Fruit fly (Drosophila melanogaster) whole organism, embryonic: ENCODE data around the gene Piezo.

ENCODE experiments used
- Atf6 ChIP-seq: fragments of 200-800 bp; sonication (Bioruptor generic); IDR thresholded peaks from 2 replicates; pipeline ENCODE4 v1.3.6; 2022; ENCODE audit warnings: missing biosample characterization, missing genetic modification characterization
- BEAF-32 ChIP-seq: fragments of 200-800 bp; sonication (Bioruptor generic); optimal IDR thresholded peaks from 3 replicates; lab custom pipeline; 2017; ENCODE audit warnings: missing biosample characterization, missing genetic modification characterization, mild to moderate bottlenecking, moderate library complexity, missing genetic modification reagents
- CG10321 ChIP-seq: fragments of 200-800 bp; sonication (Bioruptor generic); IDR thresholded peaks from 2 replicates; pipeline ENCODE4 v1.3.6; 2022; ENCODE audit warnings: missing biosample characterization, missing genetic modification characterization
- CG10959 ChIP-seq: fragments of 200-800 bp; sonication (Bioruptor generic); IDR thresholded peaks from 2 replicates; pipeline ENCODE4 v1.3.6; 2022; ENCODE audit warnings: missing biosample characterization, missing genetic modification characterization
- CG10979 ChIP-seq: fragments of 200-800 bp; sonication (Bioruptor generic); optimal IDR thresholded peaks from 2 replicates; lab custom pipeline; 2018; ENCODE audit warnings: missing biosample characterization, mild to moderate bottlenecking, missing genetic modification characterization, moderate library complexity
- CG12104 ChIP-seq: fragments of 200-800 bp; sonication (Bioruptor generic); optimal IDR thresholded peaks from 3 replicates; lab custom pipeline; 2016; ENCODE audit warnings: missing biosample characterization, missing genetic modification characterization
- CG14441 ChIP-seq: fragments of 200-800 bp; sonication (Bioruptor generic); IDR thresholded peaks from 2 replicates; pipeline ENCODE4 v1.3.6; 2022; ENCODE audit warnings: missing biosample characterization, missing genetic modification characterization
- CG14710 ChIP-seq: fragments of 200-800 bp; sonication (Bioruptor generic); optimal IDR thresholded peaks from 3 replicates; lab custom pipeline; 2019; ENCODE audit warnings: missing biosample characterization, mild to moderate bottlenecking, missing genetic modification characterization, moderate library complexity
- CG15479 ChIP-seq: fragments of 200-800 bp; sonication (Bioruptor generic); optimal IDR thresholded peaks from 3 replicates; lab custom pipeline; 2019; ENCODE audit warnings: missing biosample characterization, mild to moderate bottlenecking, missing genetic modification characterization, moderate library complexity
- CG16863 ChIP-seq: fragments of 200-800 bp; sonication (Bioruptor generic); optimal IDR thresholded peaks from 3 replicates; lab custom pipeline; 2016; ENCODE audit warnings: missing biosample characterization, missing genetic modification characterization
- CG17328 ChIP-seq: fragments of 200-800 bp; sonication (Bioruptor generic); IDR thresholded peaks from 2 replicates; pipeline ENCODE4 v1.3.6; 2022; ENCODE audit warnings: missing biosample characterization, missing genetic modification characterization
- CG17829 ChIP-seq: fragments of 200-800 bp; optimal IDR thresholded peaks from 2 replicates; lab custom pipeline; 2019; ENCODE audit warnings: missing biosample characterization, mild to moderate bottlenecking, missing genetic modification characterization, moderate library complexity
- CG2120 ChIP-seq: fragments of 200-800 bp; sonication (Bioruptor generic); optimal IDR thresholded peaks from 3 replicates; lab custom pipeline; 2016; ENCODE audit warnings: missing biosample characterization, missing genetic modification characterization
- CG2875 ChIP-seq: fragments of 200-800 bp; sonication (Bioruptor generic); optimal IDR thresholded peaks from 2 replicates; lab custom pipeline; 2017; ENCODE audit warnings: missing biosample characterization, mild to moderate bottlenecking, missing genetic modification characterization, missing genetic modification reagents
- CG31441 ChIP-seq: fragments of 200-800 bp; sonication (Bioruptor generic); IDR thresholded peaks from 2 replicates; pipeline ENCODE4 v1.3.6; 2022; ENCODE audit warnings: missing biosample characterization, missing genetic modification characterization
- CG4282 ChIP-seq: fragments of 200-800 bp; sonication (Bioruptor generic); optimal IDR thresholded peaks from 2 replicates; lab custom pipeline; 2016; ENCODE audit warnings: missing biosample characterization, missing genetic modification characterization
- CG4617 ChIP-seq: fragments of 200-800 bp; sonication (Bioruptor generic); optimal IDR thresholded peaks from 3 replicates; lab custom pipeline; 2016; ENCODE audit warnings: missing biosample characterization, missing genetic modification characterization, borderline replicate concordance
- CG4820 ChIP-seq: fragments of 200-800 bp; sonication (Bioruptor generic); optimal IDR thresholded peaks from 3 replicates; lab custom pipeline; 2016; ENCODE audit warnings: missing biosample characterization, missing genetic modification characterization
- CG7839 ChIP-seq: fragments of 200-800 bp; sonication (Bioruptor generic); optimal IDR thresholded peaks from 3 replicates; lab custom pipeline; 2018; ENCODE audit warnings: missing biosample characterization, mild to moderate bottlenecking, missing genetic modification characterization, moderate library complexity
- CG8388 ChIP-seq: fragments of 200-800 bp; sonication (Bioruptor generic); optimal IDR thresholded peaks from 2 replicates; lab custom pipeline; 2019; ENCODE audit warnings: missing biosample characterization, mild to moderate bottlenecking, missing genetic modification characterization, moderate library complexity
- CG9817 ChIP-seq: fragments of 200-800 bp; sonication (Bioruptor generic); optimal IDR thresholded peaks from 2 replicates; lab custom pipeline; 2018; ENCODE audit warnings: missing biosample characterization, mild to moderate bottlenecking, missing genetic modification characterization, moderate library complexity
- Chrac-16 ChIP-seq: fragments of 200-800 bp; sonication (Bioruptor generic); optimal IDR thresholded peaks from 3 replicates; lab custom pipeline; 2016; ENCODE audit warnings: missing biosample characterization, missing genetic modification characterization
- Dek ChIP-seq: fragments of 200-800 bp; sonication (Bioruptor generic); optimal IDR thresholded peaks from 3 replicates; lab custom pipeline; 2019; ENCODE audit warnings: missing biosample characterization, mild to moderate bottlenecking, missing genetic modification characterization, moderate library complexity
- Dfd ChIP-seq, 2 experiments: fragments of >200 bp; optimal IDR thresholded peaks; 2 replicates each; lab custom pipeline; 2017; ENCODE audit warnings: missing biosample characterization in 2 of 2, missing genetic modification characterization in 2 of 2
- Dp ChIP-seq: fragments of 200-800 bp; sonication (Bioruptor generic); optimal IDR thresholded peaks from 2 replicates; lab custom pipeline; 2018; ENCODE audit warnings: missing biosample characterization, mild to moderate bottlenecking, missing genetic modification characterization, moderate library complexity
- ERR ChIP-seq: fragments of 200-800 bp; sonication (Bioruptor generic); optimal IDR thresholded peaks from 2 replicates; lab custom pipeline; 2016; ENCODE audit warnings: missing biosample characterization, missing genetic modification characterization
- Ets65A ChIP-seq: fragments of 200-800 bp; sonication (Bioruptor generic); peaks from one replicate; lab custom pipeline; 2016; ENCODE audit warnings: missing biosample characterization, missing genetic modification characterization
- Hand ChIP-seq: fragments of 200-800 bp; sonication (Bioruptor generic); optimal IDR thresholded peaks from 2 replicates; lab custom pipeline; 2017; ENCODE audit warnings: mild to moderate bottlenecking, missing biosample characterization, missing genetic modification reagents, missing genetic modification characterization
- Hmr ChIP-seq: fragments of 200-800 bp; sonication (Bioruptor generic); optimal IDR thresholded peaks from 3 replicates; lab custom pipeline; 2017; ENCODE audit warnings: mild to moderate bottlenecking, missing biosample characterization, missing genetic modification reagents, missing genetic modification characterization
- Lhr ChIP-seq: fragments of 200-800 bp; sonication (Bioruptor generic); optimal IDR thresholded peaks from 3 replicates; lab custom pipeline; 2017; ENCODE audit warnings: mild to moderate bottlenecking, missing biosample characterization, missing genetic modification reagents, missing genetic modification characterization
- MESR4 ChIP-seq: fragments of 200-800 bp; sonication (Bioruptor generic); optimal IDR thresholded peaks from 2 replicates; lab custom pipeline; 2018; ENCODE audit warnings: missing biosample characterization, mild to moderate bottlenecking, missing genetic modification characterization, moderate library complexity
- ab ChIP-seq: fragments of 200-800 bp; sonication (Bioruptor generic); optimal IDR thresholded peaks from 2 replicates; lab custom pipeline; 2016; ENCODE audit warnings: missing biosample characterization, missing genetic modification characterization
- bigmax ChIP-seq: fragments of 200-800 bp; sonication (Bioruptor generic); optimal IDR thresholded peaks from 2 replicates; lab custom pipeline; 2018; ENCODE audit warnings: missing biosample characterization, mild to moderate bottlenecking, missing genetic modification characterization
- chinmo ChIP-seq: fragments of 200-800 bp; sonication (Bioruptor generic); IDR thresholded peaks from 4 replicates; pipeline ENCODE4 v1.3.6; 2022; ENCODE audit warnings: missing biosample characterization, missing genetic modification characterization; ENCODE audit not compliant: partially characterized antibody
- dati ChIP-seq: fragments of 200-800 bp; sonication (Bioruptor generic); IDR thresholded peaks from 2 replicates; pipeline ENCODE4 v1.3.6; 2022; ENCODE audit warnings: missing biosample characterization, missing genetic modification characterization
- gce ChIP-seq: fragments of 200-800 bp; sonication (Bioruptor generic); IDR thresholded peaks from 3 replicates; pipeline ENCODE4 v1.3.6; 2022; ENCODE audit warnings: missing biosample characterization, missing genetic modification characterization
- gt ChIP-seq: fragments of 200-800 bp; sonication (Bioruptor generic); IDR thresholded peaks from 2 replicates; pipeline ENCODE4 v1.3.6; 2022; ENCODE audit warnings: missing biosample characterization, missing genetic modification characterization
- jumu ChIP-seq: fragments of 200-800 bp; sonication (Bioruptor generic); optimal IDR thresholded peaks from 3 replicates; lab custom pipeline; 2016; ENCODE audit warnings: missing biosample characterization, missing genetic modification characterization
- lbe ChIP-seq: fragments of 200-800 bp; sonication (Bioruptor generic); optimal IDR thresholded peaks from 2 replicates; lab custom pipeline; 2016; ENCODE audit warnings: missing biosample characterization, mild to moderate bottlenecking, missing genetic modification characterization
- lov ChIP-seq, 2 experiments: fragments of 200-800 bp in 1 of 2; fragments of >200 bp in 1 of 2; sonication (Bioruptor generic) in 1 of 2; IDR thresholded peaks in 1 of 2; optimal IDR thresholded peaks in 1 of 2; 2 replicates in 1 of 2; 3 replicates in 1 of 2; pipeline versions ENCODE4 v1.3.6 to Lab custom; 2017 to 2022; ENCODE audit warnings: missing biosample characterization in 1 of 2, missing genetic modification characterization in 1 of 2
- nerfin-1 ChIP-seq: fragments of 200-800 bp; sonication (Bioruptor generic); optimal IDR thresholded peaks from 3 replicates; lab custom pipeline; 2019; ENCODE audit warnings: missing biosample characterization, mild to moderate bottlenecking, missing genetic modification characterization, moderate library complexity
- nom ChIP-seq: fragments of 200-800 bp; sonication (Bioruptor generic); optimal IDR thresholded peaks from 2 replicates; lab custom pipeline; 2017; ENCODE audit warnings: missing biosample characterization, missing genetic modification characterization, mild to moderate bottlenecking, moderate library complexity, missing genetic modification reagents
- pb ChIP-seq: fragments of 200-800 bp; sonication (Bioruptor generic); optimal IDR thresholded peaks from 3 replicates; lab custom pipeline; 2016; ENCODE audit warnings: missing biosample characterization, missing genetic modification characterization
- row ChIP-seq: fragments of 200-800 bp; sonication (Bioruptor generic); IDR thresholded peaks from 3 replicates; pipeline ENCODE4 v1.3.6; 2022; ENCODE audit warnings: missing biosample characterization, missing genetic modification characterization
- run ChIP-seq: fragments of 200-800 bp; sonication (Bioruptor generic); optimal IDR thresholded peaks from 3 replicates; lab custom pipeline; 2018; ENCODE audit warnings: missing biosample characterization, mild to moderate bottlenecking, missing genetic modification characterization
- sqz ChIP-seq: fragments of 200-800 bp; sonication (Bioruptor generic); optimal IDR thresholded peaks from 3 replicates; lab custom pipeline; 2018; ENCODE audit warnings: missing biosample characterization, mild to moderate bottlenecking, missing genetic modification characterization
- sug ChIP-seq: fragments of 200-800 bp; optimal IDR thresholded peaks from 2 replicates; lab custom pipeline; 2019; ENCODE audit warnings: missing biosample characterization, mild to moderate bottlenecking, missing genetic modification characterization, moderate library complexity
- twi ChIP-seq: fragments of 200-800 bp; optimal IDR thresholded peaks from 2 replicates; lab custom pipeline; 2019; ENCODE audit warnings: missing biosample characterization, mild to moderate bottlenecking, missing genetic modification characterization, moderate library complexity
- yki ChIP-seq: fragments of >200 bp; optimal IDR thresholded peaks from 3 replicates; lab custom pipeline; 2018

The Piezo gene

dm6 chr2L:8204996-8205567 lies 42.2 kb downstream of the Piezo start, which contains the start of gene SLC5A11 (continued):
- no peak for TF ChIP-seq CG10959 (GFP tag; lab: Robert Waterston, UW)
- TF ChIP-seq Chrac-16 (GFP tag; lab: Kevin White, UChicago) = peak; percentile 87
- peak; percentile 100 for TF ChIP-seq CG12104
- peak; percentile 96 for TF ChIP-seq Dek (tag; lab: Kevin White, UChicago)
- peak; percentile 28 for TF ChIP-seq MESR4 (GFP tag; lab: Kevin White, UChicago)
- peak; percentile 94 for TF ChIP-seq CG8388 (GFP tag; lab: Kevin White, UChicago)
- TF ChIP-seq CG9817 (tag; lab: Kevin White, UChicago) = peak; percentile 82
- TF ChIP-seq CG10321 (GFP tag; lab: Robert Waterston, UW) = peak; percentile 74
- TF ChIP-seq CG31441 (GFP tag; lab: Robert Waterston, UW) = peak; percentile 94; the same call in 1 of the 2 replicates
- peak; percentile 89 for TF ChIP-seq nerfin-1 (tag; lab: Kevin White, UChicago)
- peak; percentile 95 for TF ChIP-seq CG17328 (GFP tag; lab: Robert Waterston, UW)
- TF ChIP-seq bigmax = peak; percentile 45
- peak; percentile 83; the same call in 1 of the 2 replicates for TF ChIP-seq gt (GFP tag; lab: Robert Waterston, UW)
- TF ChIP-seq CG4820 (GFP tag; lab: Kevin White, UChicago) = peak; percentile 99
- peak; percentile 47 for TF ChIP-seq BEAF-32 (GFP tag; lab: Kevin White, UChicago)
- peak; percentile 100 for TF ChIP-seq Atf6 (GFP tag; lab: Robert Waterston, UW)
- peak; percentile 96 for TF ChIP-seq run (tag; lab: Kevin White, UChicago)
- peak; percentile 88 for TF ChIP-seq CG4617 (GFP tag; lab: Kevin White, UChicago)
- peak; percentile 90 for TF ChIP-seq nom (GFP tag; lab: Kevin White, UChicago)
- peak; percentile 42 for TF ChIP-seq ab (GFP tag; lab: Kevin White, UChicago)
- no peak for TF ChIP-seq Dfd (GFP tag; optimal IDR thresholded peaks at IDR 0.05; lab: Kevin White, UChicago)
- peak; percentile 67 for TF ChIP-seq Lhr (GFP tag; lab: Kevin White, UChicago)
- TF ChIP-seq sqz = peak; percentile 89
- TF ChIP-seq Hand (GFP tag; lab: Kevin White, UChicago) = peak; percentile 97
- TF ChIP-seq yki (lab: Kevin White, UChicago) = no peak
- peak; percentile 65 for TF ChIP-seq CG16863 (GFP tag; lab: Kevin White, UChicago)
- peak; percentile 98 for TF ChIP-seq Hmr
- TF ChIP-seq CG4282 = peak; percentile 81
- peak; percentile 81 for TF ChIP-seq dati
- TF ChIP-seq CG2120 (GFP tag; lab: Kevin White, UChicago) = peak; percentile 95
- peak; percentile 95 for TF ChIP-seq pb
- TF ChIP-seq Dp (GFP tag; lab: Kevin White, UChicago) = peak; percentile 5
- no peak for TF ChIP-seq lov (optimal IDR thresholded peaks at IDR 0.05; lab: Kevin White, UChicago)
- peak; percentile 87 for TF ChIP-seq lov (GFP tag; IDR thresholded peaks at IDR 0.05; lab: Robert Waterston, UW)
- peak; percentile 100 for TF ChIP-seq CG7839 (tag; lab: Kevin White, UChicago)
- TF ChIP-seq lbe (GFP tag; lab: Kevin White, UChicago) = peak; percentile 99
- TF ChIP-seq CG10979 (tag; lab: Kevin White, UChicago) = peak; percentile 99
- peak; percentile 97 for TF ChIP-seq CG17829 (tag; lab: Kevin White, UChicago)
- peak; percentile 88 for TF ChIP-seq CG14710
- peak; percentile 94 for TF ChIP-seq CG2875 (GFP tag; lab: Kevin White, UChicago)
- TF ChIP-seq jumu (GFP tag; lab: Kevin White, UChicago) = peak; percentile 71
- peak; percentile 100 for TF ChIP-seq row
- TF ChIP-seq ERR (GFP tag; lab: Kevin White, UChicago) = peak; percentile 97
- peak; percentile 59 for TF ChIP-seq CG15479
- TF ChIP-seq Ets65A = peak; percentile 100
- peak; percentile 86; the same call in 2 of the 4 replicates for TF ChIP-seq chinmo (GFP tag; lab: Robert Waterston, UW)
- TF ChIP-seq sug = peak; percentile 99
- peak; percentile 72 for TF ChIP-seq twi (tag; lab: Kevin White, UChicago)
- TF ChIP-seq gce = peak; percentile 93
- peak; percentile 97 for TF ChIP-seq CG14441 (GFP tag; lab: Robert Waterston, UW)
